Worm (Caenorhabditis elegans): ENCODE data around the gene str-175.

ce11 chrIV:4877102-4877501, 6.7 kb upstream of the str-175 start, which contains the start of gene str-170:
- no peak for TF ChIP-seq nhr-77 (tag; optimal IDR thresholded peaks at IDR 0.05)
- no peak for TF ChIP-seq skn-1 (tag; optimal IDR thresholded peaks at IDR 0.05)
- no peak for TF ChIP-seq elt-3 (tag; optimal IDR thresholded peaks at IDR 0.05)
- no peak for TF ChIP-seq nhr-25 (tag; optimal IDR thresholded peaks at IDR 0.05)
- TF ChIP-seq unc-62 (GFP tag; optimal IDR thresholded peaks at IDR 0.05): no peak
- TF ChIP-seq snpc-4 (tag; optimal IDR thresholded peaks at IDR 0.05): no peak
- no peak for TF ChIP-seq fos-1 (tag; optimal IDR thresholded peaks at IDR 0.05)
- no peak for TF ChIP-seq R02D3.7 (tag; optimal IDR thresholded peaks at IDR 0.05)
- TF ChIP-seq egl-27 (tag; optimal IDR thresholded peaks at IDR 0.05): no peak
- TF ChIP-seq zag-1 (tag; optimal IDR thresholded peaks at IDR 0.05): no peak
- no peak for TF ChIP-seq ZK546.5 (tag; optimal IDR thresholded peaks at IDR 0.05)
